Fruit fly (Drosophila melanogaster): ENCODE measurements around the gene Ald1.

Gene Ald1

DNA sequence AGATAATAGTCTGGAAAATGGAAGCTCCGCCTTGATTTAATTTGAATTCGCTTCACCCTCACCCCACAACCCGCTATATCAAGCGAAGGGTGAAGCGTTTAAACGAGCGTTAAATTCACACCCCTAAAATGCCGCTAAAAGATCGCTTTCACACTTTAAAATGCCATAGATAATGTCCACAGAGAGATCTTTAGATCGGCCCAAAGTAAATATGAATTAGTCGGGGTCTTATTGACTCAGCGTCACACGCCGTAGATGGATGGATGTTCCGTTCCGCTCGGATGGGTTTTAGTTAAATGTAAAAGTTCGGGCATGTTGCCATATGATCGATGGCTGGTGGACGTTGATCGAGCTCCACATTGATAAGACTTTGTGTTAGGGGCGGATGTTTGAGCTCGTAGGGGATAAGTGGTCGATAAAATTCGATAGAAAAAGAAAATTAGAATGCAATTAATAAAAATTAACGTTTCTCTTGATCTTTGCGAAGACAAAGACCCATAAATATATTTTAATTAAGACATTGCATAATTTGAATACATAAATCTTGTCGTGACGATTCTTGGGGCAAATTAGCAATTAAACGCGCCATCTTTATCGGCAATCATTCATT is 33.3 kb downstream of the Ald1 start (continued):
- peak; percentile 76; the same call in 2 of the 3 replicates for TF ChIP-seq CG11695 (GFP tag; IDR thresholded peaks at IDR 0.05)
- TF ChIP-seq sisA (GFP tag; IDR thresholded peaks at IDR 0.05): peak; percentile 47; the same call in 1 of the 2 replicates
- TF ChIP-seq ATbp (GFP tag; optimal IDR thresholded peaks at IDR 0.05): peak; percentile 98
- peak; percentile 48 for TF ChIP-seq CG17802 (tag; optimal IDR thresholded peaks at IDR 0.05)
- TF ChIP-seq CG9609 (GFP tag; optimal IDR thresholded peaks at IDR 0.05): peak; percentile 74
- TF ChIP-seq CG17385 (GFP tag; optimal IDR thresholded peaks at IDR 0.05): peak; percentile 75
- TF ChIP-seq MESR4 (GFP tag; optimal IDR thresholded peaks at IDR 0.05): peak; percentile 20
- peak; percentile 98 for TF ChIP-seq Med (GFP tag)
- peak; percentile 95 for TF ChIP-seq Ets65A (GFP tag)
- peak; percentile 90 for TF ChIP-seq repo (GFP tag; optimal IDR thresholded peaks at IDR 0.05)
- peak; percentile 63 for TF ChIP-seq CG7928 (GFP tag; optimal IDR thresholded peaks at IDR 0.05)
- peak; percentile 71; the same call in 1 of the 2 replicates for TF ChIP-seq CG32532 (GFP tag; IDR thresholded peaks at IDR 0.05)
- TF ChIP-seq Dip2 (GFP tag; IDR thresholded peaks at IDR 0.05): no peak
- TF ChIP-seq phol (tag; optimal IDR thresholded peaks at IDR 0.05): no peak
- TF ChIP-seq MBD-R2 (GFP tag; IDR thresholded peaks at IDR 0.05): peak; percentile 55; the same call in 1 of the 2 replicates
- TF ChIP-seq CG15269 (tag; optimal IDR thresholded peaks at IDR 0.05): peak; percentile 63
- peak; percentile 79 for TF ChIP-seq jumu (GFP tag; optimal IDR thresholded peaks at IDR 0.05)
- TF ChIP-seq CG3995 (GFP tag; optimal IDR thresholded peaks at IDR 0.05): peak; percentile 62
- TF ChIP-seq CG4360 (GFP tag; IDR thresholded peaks at IDR 0.05): peak; percentile 75
- TF ChIP-seq usp (GFP tag; optimal IDR thresholded peaks at IDR 0.05): no peak
- TF ChIP-seq Ssrp (tag; optimal IDR thresholded peaks at IDR 0.05): no peak
- peak; percentile 59; the same call in 1 of the 2 replicates for TF ChIP-seq al (GFP tag; IDR thresholded peaks at IDR 0.05)
- TF ChIP-seq CG30431 (GFP tag; optimal IDR thresholded peaks at IDR 0.05): peak; percentile 40
- peak; percentile 87 for TF ChIP-seq CG4707 (GFP tag; optimal IDR thresholded peaks at IDR 0.05)
- TF ChIP-seq Elba2 (GFP tag; optimal IDR thresholded peaks at IDR 0.05): no peak
- TF ChIP-seq CG2712 (tag; optimal IDR thresholded peaks at IDR 0.05): peak; percentile 70
- TF ChIP-seq abd-A (tag; optimal IDR thresholded peaks at IDR 0.05): no peak
- TF ChIP-seq CG9932 (GFP tag; IDR thresholded peaks at IDR 0.05): peak; percentile 87
- peak; percentile 47; the same call in 1 of the 2 replicates for TF ChIP-seq CG6689 (GFP tag; IDR thresholded peaks at IDR 0.05)
- TF ChIP-seq Hsf (GFP tag; optimal IDR thresholded peaks at IDR 0.05): peak; percentile 50
- TF ChIP-seq Sox102F (GFP tag; optimal IDR thresholded peaks at IDR 0.05): peak; percentile 74
- peak; percentile 71 for TF ChIP-seq CG9817 (tag; optimal IDR thresholded peaks at IDR 0.05)
- peak; percentile 77 for TF ChIP-seq nerfin-1 (tag; optimal IDR thresholded peaks at IDR 0.05)
- peak; percentile 75; the same call in 1 of the 2 replicates for TF ChIP-seq CG11085 (GFP tag; IDR thresholded peaks at IDR 0.05)
- TF ChIP-seq Rfx (GFP tag; IDR thresholded peaks at IDR 0.05): peak; percentile 86
- TF ChIP-seq CG16813 (GFP tag; IDR thresholded peaks at IDR 0.05; ENCODE audit: partially characterized antibody): no peak
- no peak for TF ChIP-seq Kr (GFP tag; optimal IDR thresholded peaks at IDR 0.05)
- no peak for TF ChIP-seq vnd (GFP tag; IDR thresholded peaks at IDR 0.05; ENCODE audit: partially characterized antibody)
- TF ChIP-seq CrebB (tag; optimal IDR thresholded peaks at IDR 0.05): peak; percentile 87
- peak; percentile 31 for TF ChIP-seq CG1832 (GFP tag; optimal IDR thresholded peaks at IDR 0.05)
- peak; percentile 87 for TF ChIP-seq CG10654 (GFP tag; optimal IDR thresholded peaks at IDR 0.05)
- peak; percentile 17 for TF ChIP-seq trem (tag; optimal IDR thresholded peaks at IDR 0.05)
- peak; percentile 95 for TF ChIP-seq fd64A (GFP tag; optimal IDR thresholded peaks at IDR 0.05)
- peak; percentile 72 for TF ChIP-seq tap (tag; optimal IDR thresholded peaks at IDR 0.05)
- peak; percentile 89 for TF ChIP-seq CG18764 (GFP tag; optimal IDR thresholded peaks at IDR 0.05)
- TF ChIP-seq cad (GFP tag; optimal IDR thresholded peaks at IDR 0.05): no peak
- peak; percentile 90 for TF ChIP-seq ara (GFP tag; IDR thresholded peaks at IDR 0.05)
- peak; percentile 72; the same call in 1 of the 2 replicates for TF ChIP-seq dati (GFP tag; IDR thresholded peaks at IDR 0.05)
- no peak for TF ChIP-seq lov (optimal IDR thresholded peaks at IDR 0.05)
- peak; percentile 90 for TF ChIP-seq lov (GFP tag; IDR thresholded peaks at IDR 0.05)
